Worm (Caenorhabditis elegans) whole organism, L1 larva: ENCODE results near the gene inf-1.

ENCODE experiments used
- C04F5.9 ChIP-seq: sonication (generic microtip); optimal IDR thresholded peaks from 2 replicates; lab custom pipeline; 2016; ENCODE audit warnings: missing genetic modification characterization, missing compliant biosample characterization
- C34B4.2 ChIP-seq: sonication (generic microtip); optimal IDR thresholded peaks from 2 replicates; lab custom pipeline; 2017; ENCODE audit warnings: mild to moderate bottlenecking, missing genetic modification characterization, missing compliant biosample characterization
- aha-1 ChIP-seq: fragments of 150-350 bp; optimal IDR thresholded peaks from 2 replicates; lab custom pipeline; 2014; ENCODE audit warnings: missing biosample characterization, missing genetic modification characterization
- aly-2 ChIP-seq: fragments of 150-350 bp; optimal IDR thresholded peaks from 2 replicates; lab custom pipeline; 2014; ENCODE audit warnings: missing biosample characterization, missing genetic modification characterization
- ama-1 ChIP-seq: fragments of 150-350 bp; optimal IDR thresholded peaks from 2 replicates; lab custom pipeline; 2014
- blmp-1 ChIP-seq: fragments of 150-350 bp; optimal IDR thresholded peaks from 2 replicates; lab custom pipeline; 2014; ENCODE audit warnings: missing biosample characterization, missing genetic modification characterization
- ceh-8 ChIP-seq: fragments of 200-800 bp; sonication (Bioruptor generic); optimal IDR thresholded peaks from 2 replicates; lab custom pipeline; 2018; ENCODE audit warnings: mild to moderate bottlenecking, missing genetic modification characterization, moderate library complexity, missing compliant biosample characterization
- ceh-88 ChIP-seq: fragments of 200-800 bp; sonication (Bioruptor generic); IDR thresholded peaks from 2 replicates; pipeline ENCODE4 v1.3.6; 2022; ENCODE audit warnings: missing genetic modification characterization, missing compliant biosample characterization
- dsc-1 ChIP-seq: sonication (generic microtip); optimal IDR thresholded peaks from 2 replicates; lab custom pipeline; 2016; ENCODE audit warnings: mild to moderate bottlenecking, missing genetic modification characterization, missing compliant biosample characterization
- efl-1 ChIP-seq, 4 experiments: fragments of 150-350 bp; optimal IDR thresholded peaks in 3 of 4; peaks in 1 of 4; 1 replicate in 1 of 4; 2 replicates in 3 of 4; lab custom pipeline; 2014; ENCODE audit warnings: missing biosample characterization in 2 of 4, missing genetic modification characterization in 2 of 4, missing genetic modification reagents in 2 of 4
- efl-3 ChIP-seq: fragments of 200-800 bp; sonication (Bioruptor generic); optimal IDR thresholded peaks from 2 replicates; lab custom pipeline; 2018; ENCODE audit warnings: mild to moderate bottlenecking, missing genetic modification characterization, missing compliant biosample characterization
- elt-3 ChIP-seq, 6 experiments: fragments of 150-350 bp in 1 of 6; sonication (generic microtip); optimal IDR thresholded peaks; 2 replicates each; lab custom pipeline; 2017 to 2018; ENCODE audit warnings: missing biosample characterization in 6 of 6, missing genetic modification characterization in 6 of 6, inconsistent platforms in 1 of 6
- ets-5 ChIP-seq: fragments of 200-800 bp; sonication (Bioruptor generic); IDR thresholded peaks from 2 replicates; pipeline ENCODE4 v1.3.6; 2022; ENCODE audit warnings: missing genetic modification characterization, missing compliant biosample characterization
- hlh-17 ChIP-seq: fragments of 200-800 bp; sonication (Bioruptor generic); optimal IDR thresholded peaks from 2 replicates; lab custom pipeline; 2018; ENCODE audit warnings: missing genetic modification characterization, mild to moderate bottlenecking, missing compliant biosample characterization, moderate library complexity, borderline replicate concordance
- hlh-4 ChIP-seq: sonication (generic microtip); optimal IDR thresholded peaks from 2 replicates; lab custom pipeline; 2016; ENCODE audit warnings: mild to moderate bottlenecking, missing genetic modification characterization, missing compliant biosample characterization
- lin-13 ChIP-seq: fragments of 150-350 bp; optimal IDR thresholded peaks from 2 replicates; lab custom pipeline; 2014; ENCODE audit warnings: missing biosample characterization, missing genetic modification reagents, missing genetic modification characterization
- lir-3 ChIP-seq: sonication (generic microtip); optimal IDR thresholded peaks from 2 replicates; lab custom pipeline; 2016; ENCODE audit warnings: mild to moderate bottlenecking, missing genetic modification characterization, moderate library complexity, missing compliant biosample characterization; ENCODE audit not compliant: poor library complexity
- lsy-2 ChIP-seq, 2 experiments: fragments of 150-350 bp; optimal IDR thresholded peaks; 2 replicates each; lab custom pipeline; 2014; ENCODE audit warnings: missing biosample characterization in 2 of 2, missing genetic modification characterization in 2 of 2
- mab-9 ChIP-seq: fragments of 200-800 bp; sonication (Bioruptor generic); IDR thresholded peaks from 2 replicates; pipeline ENCODE4 v1.3.6; 2022; ENCODE audit warnings: missing genetic modification reagents, missing genetic modification characterization, missing compliant biosample characterization
- nhr-11 ChIP-seq: fragments of 150-350 bp; optimal IDR thresholded peaks from 2 replicates; lab custom pipeline; 2014; ENCODE audit warnings: missing biosample characterization, missing genetic modification characterization
- nhr-20 ChIP-seq: sonication (generic microtip); optimal IDR thresholded peaks from 2 replicates; lab custom pipeline; 2016; ENCODE audit warnings: mild to moderate bottlenecking, missing genetic modification characterization, missing compliant biosample characterization
- nhr-237 ChIP-seq: fragments of 150-350 bp; optimal IDR thresholded peaks from 2 replicates; lab custom pipeline; 2014; ENCODE audit warnings: missing biosample characterization, missing genetic modification characterization
- nhr-71 ChIP-seq: sonication (generic microtip); optimal IDR thresholded peaks from 2 replicates; lab custom pipeline; 2016; ENCODE audit warnings: mild to moderate bottlenecking, missing genetic modification characterization, moderate library complexity, missing compliant biosample characterization
- nhr-76 ChIP-seq: sonication (generic microtip); optimal IDR thresholded peaks from 2 replicates; lab custom pipeline; 2017; ENCODE audit warnings: missing biosample characterization, missing genetic modification characterization
- nhr-77 ChIP-seq: fragments of 150-350 bp; optimal IDR thresholded peaks from 2 replicates; lab custom pipeline; 2014; ENCODE audit warnings: missing biosample characterization, missing genetic modification characterization
- nhr-85 ChIP-seq: sonication (generic microtip); peaks from one replicate; lab custom pipeline; 2016; ENCODE audit warnings: missing genetic modification characterization, inconsistent platforms, missing compliant biosample characterization
- pag-3 ChIP-seq: sonication (generic microtip); optimal IDR thresholded peaks from 2 replicates; lab custom pipeline; 2017; ENCODE audit warnings: missing genetic modification characterization, mild to moderate bottlenecking, missing compliant biosample characterization, antibody characterized with exemption, borderline replicate concordance; ENCODE audit not compliant: insufficient read depth
- pax-3 ChIP-seq: fragments of 200-800 bp; sonication (Bioruptor generic); optimal IDR thresholded peaks from 2 replicates; lab custom pipeline; 2018; ENCODE audit warnings: mild to moderate bottlenecking, missing genetic modification characterization, moderate library complexity, missing compliant biosample characterization
- pqm-1 ChIP-seq: sonication (generic microtip); optimal IDR thresholded peaks from 3 replicates; lab custom pipeline; 2017; ENCODE audit warnings: missing biosample characterization, missing genetic modification characterization
- sox-4 ChIP-seq: sonication (generic microtip); optimal IDR thresholded peaks from 2 replicates; lab custom pipeline; 2016; ENCODE audit warnings: missing genetic modification characterization, missing compliant biosample characterization
- sup-37 ChIP-seq: fragments of 200-800 bp; sonication (Bioruptor generic); optimal IDR thresholded peaks from 2 replicates; lab custom pipeline; 2018; ENCODE audit warnings: mild to moderate bottlenecking, missing genetic modification characterization, missing compliant biosample characterization
- tbx-2 ChIP-seq: sonication (generic microtip); optimal IDR thresholded peaks from 2 replicates; lab custom pipeline; 2016; ENCODE audit warnings: missing genetic modification characterization, missing compliant biosample characterization
- tlp-1 ChIP-seq: fragments of 150-350 bp; optimal IDR thresholded peaks from 2 replicates; lab custom pipeline; 2014; ENCODE audit warnings: missing biosample characterization, missing genetic modification characterization
- unc-62 ChIP-seq: fragments of 150-350 bp; optimal IDR thresholded peaks from 2 replicates; lab custom pipeline; 2014; ENCODE audit warnings: missing biosample characterization, missing genetic modification reagents, missing genetic modification characterization
- ztf-11 ChIP-seq, 2 experiments: sonication (generic microtip); optimal IDR thresholded peaks; 2 replicates each; lab custom pipeline; 2016 to 2017; ENCODE audit warnings: missing genetic modification characterization in 2 of 2, missing biosample characterization in 1 of 2, missing compliant biosample characterization in 1 of 2
- ztf-4 ChIP-seq: fragments of 150-350 bp; optimal IDR thresholded peaks from 2 replicates; lab custom pipeline; 2014; ENCODE audit warnings: missing biosample characterization, missing genetic modification characterization

Gene inf-1

DNA sequence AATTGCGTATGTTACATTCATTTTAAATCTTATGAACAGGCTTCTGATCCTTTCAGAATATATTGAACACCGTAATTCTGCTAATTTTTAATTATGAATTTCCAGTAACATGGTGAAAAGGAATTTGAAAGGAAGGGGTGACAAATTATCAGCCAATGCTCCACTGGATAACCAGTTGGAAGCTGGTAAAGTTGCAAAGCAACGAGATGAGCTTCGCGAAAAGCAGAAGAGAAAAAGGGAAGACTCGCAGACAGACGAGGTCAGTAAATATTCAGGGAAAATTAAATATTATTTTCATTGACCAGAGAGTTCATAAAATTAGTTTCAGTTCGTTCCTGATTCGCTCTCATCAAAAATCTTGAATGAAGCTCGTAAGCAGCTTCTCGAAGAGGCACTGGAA, 2.0 kb downstream of the inf-1 start, which contains the start of gene byn-1:
byn-1 (plus strand) TSS at position 106 of the 400 bp plus-strand sequence.
- TF ChIP-seq C34B4.2 (tag; lab: Kevin White, UChicago) (no peak), lsy-2 (tag; optimal IDR thresholded peaks at IDR 0.05; lab: Kevin White, UChicago) (peak in 1 of 2 experiments; percentile 18)

- TF ChIP-seq ceh-8 (GFP tag; lab: Kevin White, UChicago), result no peak
- TF ChIP-seq dsc-1 (tag; lab: Kevin White, UChicago), result no peak
- TF ChIP-seq unc-62, result no peak
- no peak for TF ChIP-seq nhr-20 (tag; lab: Kevin White, UChicago)
- no peak for TF ChIP-seq C34B4.2 (tag; lab: Kevin White, UChicago)
- no peak for TF ChIP-seq pax-3 (tag; lab: Kevin White, UChicago)
- TF ChIP-seq sup-37 (GFP tag; lab: Kevin White, UChicago), result no peak
- no peak for TF ChIP-seq mab-9 (GFP tag; lab: Robert Waterston, UW)
- TF ChIP-seq C04F5.9 (tag; lab: Kevin White, UChicago), result no peak
- no peak for TF ChIP-seq pqm-1 (tag; lab: Kevin White, UChicago)
- no peak for TF ChIP-seq nhr-76 (tag; lab: Kevin White, UChicago)
- TF ChIP-seq aha-1, result no peak
- TF ChIP-seq ama-1, result no peak
These were observed 5.5 kb downstream of the inf-1 start, which contains the start of the genes F57B9.8 and coq-2 for ce11 chrIII:6935269-6936017. Gene F57B9.8 (minus strand): TSS chrIII:6935319. Gene coq-2 (plus strand): TSS chrIII:6935967.

DNA sequence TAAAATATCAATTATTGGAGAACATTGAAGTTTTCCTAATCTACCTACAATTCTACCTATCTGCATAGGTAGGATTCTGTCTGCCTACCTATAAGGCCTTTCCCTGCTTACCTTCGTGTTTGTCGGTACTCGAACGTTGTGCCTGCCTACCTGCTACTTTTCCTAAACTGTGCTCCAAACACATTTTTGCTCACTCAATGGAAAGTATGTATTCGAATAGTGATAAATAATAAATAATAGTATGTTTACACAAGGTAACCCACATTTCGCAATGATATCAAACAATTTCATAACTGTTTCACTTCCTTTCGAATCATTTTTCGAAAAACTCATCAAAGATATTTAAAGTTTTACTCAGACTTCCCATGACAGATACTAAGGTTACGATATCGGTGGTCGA, 9.6 kb downstream of the inf-1 start, which contains the start of gene F57B9.3:
F57B9.3 (plus strand) TSS at position 301 of the 400 bp plus-strand sequence.
- TF ChIP-seq nhr-237 (tag; lab: Kevin White, UChicago), result no peak
- TF ChIP-seq hlh-4 (tag; lab: Kevin White, UChicago), result no peak
- no peak for TF ChIP-seq ztf-4 (tag; lab: Kevin White, UChicago)
- no peak for TF ChIP-seq ceh-88 (GFP tag; lab: Robert Waterston, UW)
- no peak for TF ChIP-seq nhr-76 (tag; lab: Kevin White, UChicago)
- no peak for TF ChIP-seq tbx-2 (tag; lab: Kevin White, UChicago)
- TF ChIP-seq, all 84 proteins: peak for 0

DNA sequence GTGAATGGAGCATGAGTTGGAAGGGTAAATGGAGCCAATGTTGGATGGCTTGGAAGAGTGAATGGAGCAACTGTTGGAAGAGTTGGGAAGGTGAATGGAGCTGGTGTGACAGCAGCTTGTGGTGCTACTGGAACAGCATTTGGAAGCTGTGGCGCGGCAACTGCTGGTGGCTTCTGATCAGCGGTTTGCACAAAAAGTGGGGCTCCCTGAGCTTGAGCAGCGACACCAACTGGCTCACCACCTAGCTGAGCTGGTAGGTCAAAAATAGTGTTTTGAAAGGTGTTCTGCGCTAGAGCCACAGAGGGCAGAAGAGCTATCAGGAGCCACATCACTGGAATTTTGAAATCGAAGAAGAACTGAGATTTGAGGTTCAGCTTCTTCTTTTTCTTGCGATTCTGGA, 15.4 kb downstream of the inf-1 start:
- TF ChIP-seq efl-1 (optimal IDR thresholded peaks at IDR 0.05; lab: Kevin White, UChicago) (no peak), efl-1 (GFP tag; optimal IDR thresholded peaks at IDR 0.05 in 1 of 2; lab: Kevin White, UChicago) (peak in 1 of 2 experiments; percentile 18), lir-3 (tag; lab: Kevin White, UChicago) (no peak)

- no peak for TF ChIP-seq lin-13
- no peak for TF ChIP-seq pqm-1 (tag; lab: Kevin White, UChicago)
- TF ChIP-seq elt-3 (tag; optimal IDR thresholded peaks at IDR 0.05; lab: Kevin White, UChicago), result no peak
- no peak for TF ChIP-seq tlp-1
- TF ChIP-seq C04F5.9 (tag; lab: Kevin White, UChicago), result no peak
- TF ChIP-seq nhr-71, result no peak
- TF ChIP-seq efl-3, result no peak
- TF ChIP-seq sup-37 (GFP tag; lab: Kevin White, UChicago), result no peak
- TF ChIP-seq efl-1 (optimal IDR thresholded peaks at IDR 0.05; lab: Kevin White, UChicago), result no peak
- peak in 1 of 2 experiments; percentile 21 for TF ChIP-seq efl-1 (GFP tag; optimal IDR thresholded peaks at IDR 0.05 in 1 of 2; lab: Kevin White, UChicago)
- TF ChIP-seq pag-3 (tag; lab: Kevin White, UChicago), result no peak
- TF ChIP-seq ztf-11 (tag; optimal IDR thresholded peaks at IDR 0.05; lab: Kevin White, UChicago), result no peak
- no peak for TF ChIP-seq sox-4 (tag; lab: Kevin White, UChicago)
- no peak for TF ChIP-seq hlh-17 (GFP tag; lab: Kevin White, UChicago)
- no peak for TF ChIP-seq nhr-237 (tag; lab: Kevin White, UChicago)
- TF ChIP-seq ets-5, result no peak
- no peak for TF ChIP-seq nhr-11 (tag; lab: Kevin White, UChicago)
- TF ChIP-seq aly-2, result no peak
- TF ChIP-seq nhr-77 (tag; lab: Kevin White, UChicago), result no peak
- no peak for TF ChIP-seq lir-3 (tag; lab: Kevin White, UChicago)
- peak; percentile 93 for TF ChIP-seq blmp-1 (tag; lab: Kevin White, UChicago)
- TF ChIP-seq nhr-85 (tag; lab: Kevin White, UChicago), result peak; percentile 19
These were observed 15.8 kb downstream of the inf-1 start, which contains the start of gene abu-13 for ce11 chrIII:6945747-6946146. Gene abu-13 (minus strand): TSS chrIII:6945898.
